Worm (Caenorhabditis elegans): ENCODE data around the gene ttr-40.

ce11 chrV:9329245-9329979, 25.9 kb downstream of the ttr-40 start:
- TF ChIP-seq him-1 (tag; optimal IDR thresholded peaks at IDR 0.05) = no peak
- no peak for TF ChIP-seq W03F9.2 (tag; optimal IDR thresholded peaks at IDR 0.05)
- no peak for TF ChIP-seq dao-5 (tag; optimal IDR thresholded peaks at IDR 0.05)
